Worm (Caenorhabditis elegans) whole organism, L3 larva: ENCODE data around the gene C27F2.6.
A peak's percentile ranks its signal among the peaks of the same experiment; 100 is the strongest.

ENCODE experiments used
- R02D3.7 ChIP-seq: fragments of 150-350 bp; optimal IDR thresholded peaks from 2 replicates; lab custom pipeline; 2014; ENCODE audit warnings: missing biosample characterization, missing genetic modification characterization
- ZK546.5 ChIP-seq: sonication (generic microtip); optimal IDR thresholded peaks from 2 replicates; lab custom pipeline; 2017; ENCODE audit warnings: missing biosample characterization, missing genetic modification characterization
- aly-2 ChIP-seq: fragments of 150-350 bp; optimal IDR thresholded peaks from 2 replicates; lab custom pipeline; 2014; ENCODE audit warnings: missing biosample characterization, missing genetic modification characterization
- ama-1 ChIP-seq: fragments of 150-350 bp; optimal IDR thresholded peaks from 2 replicates; lab custom pipeline; 2018
- ceh-16 ChIP-seq: sonication (generic microtip); optimal IDR thresholded peaks from 2 replicates; lab custom pipeline; 2017; ENCODE audit warnings: missing biosample characterization, missing genetic modification characterization
- ceh-28 ChIP-seq: fragments of 150-350 bp; optimal IDR thresholded peaks from 2 replicates; lab custom pipeline; 2014; ENCODE audit warnings: missing biosample characterization, missing genetic modification reagents, missing genetic modification characterization
- ceh-82 ChIP-seq: fragments of 150-350 bp; optimal IDR thresholded peaks from 2 replicates; lab custom pipeline; 2014; ENCODE audit warnings: missing biosample characterization, missing genetic modification characterization
- ceh-9 ChIP-seq: sonication (generic microtip); optimal IDR thresholded peaks from 2 replicates; lab custom pipeline; 2018; ENCODE audit warnings: missing biosample characterization, missing genetic modification characterization
- egl-5 ChIP-seq: fragments of 150-350 bp; optimal IDR thresholded peaks from 2 replicates; lab custom pipeline; 2017; ENCODE audit warnings: missing biosample characterization, missing genetic modification reagents, missing genetic modification characterization, inconsistent platforms
- elt-1 ChIP-seq: fragments of 150-350 bp; optimal IDR thresholded peaks from 2 replicates; lab custom pipeline; 2014; ENCODE audit warnings: missing biosample characterization, missing genetic modification characterization
- elt-3 ChIP-seq, 3 experiments: fragments of 150-350 bp in 1 of 3; sonication (generic microtip) in 2 of 3; optimal IDR thresholded peaks; 2 replicates in 2 of 3; 4 replicates in 1 of 3; lab custom pipeline; 2014 to 2017; ENCODE audit warnings: missing biosample characterization in 3 of 3, missing genetic modification characterization in 3 of 3
- eor-1 ChIP-seq, 2 experiments: fragments of 150-350 bp; optimal IDR thresholded peaks; 2 replicates each; lab custom pipeline; 2014 to 2018; ENCODE audit warnings: missing biosample characterization in 2 of 2, missing genetic modification characterization in 2 of 2
- fkh-10 ChIP-seq: sonication (generic microtip); optimal IDR thresholded peaks from 2 replicates; lab custom pipeline; 2017; ENCODE audit warnings: missing biosample characterization, missing genetic modification reagents, missing genetic modification characterization
- fos-1 ChIP-seq: fragments of 150-350 bp; optimal IDR thresholded peaks from 2 replicates; lab custom pipeline; 2014; ENCODE audit warnings: missing biosample characterization, missing genetic modification characterization
- jun-1 ChIP-seq: fragments of 150-350 bp; optimal IDR thresholded peaks from 2 replicates; lab custom pipeline; 2014; ENCODE audit warnings: missing biosample characterization, missing genetic modification reagents, missing genetic modification characterization
- lin-15B ChIP-seq: fragments of 150-350 bp; optimal IDR thresholded peaks from 2 replicates; lab custom pipeline; 2014; ENCODE audit warnings: missing biosample characterization, missing genetic modification characterization
- lsy-12 ChIP-seq: sonication (generic microtip); optimal IDR thresholded peaks from 2 replicates; lab custom pipeline; 2016; ENCODE audit warnings: mild to moderate bottlenecking, missing genetic modification characterization, missing compliant biosample characterization
- mdl-1 ChIP-seq: fragments of 150-350 bp; optimal IDR thresholded peaks from 2 replicates; lab custom pipeline; 2014; ENCODE audit warnings: missing biosample characterization, missing genetic modification characterization
- mml-1 ChIP-seq: fragments of 150-350 bp; sonication (generic microtip); optimal IDR thresholded peaks from 3 replicates; lab custom pipeline; 2014; ENCODE audit warnings: missing biosample characterization, missing genetic modification characterization
- nfya-1 ChIP-seq: sonication (generic microtip); optimal IDR thresholded peaks from 2 replicates; lab custom pipeline; 2017; ENCODE audit warnings: missing genetic modification characterization, mild to moderate bottlenecking, missing compliant biosample characterization, antibody characterized with exemption, moderate library complexity; ENCODE audit not compliant: insufficient read depth
- nhr-11 ChIP-seq: fragments of 150-350 bp; optimal IDR thresholded peaks from 2 replicates; lab custom pipeline; 2014; ENCODE audit warnings: missing biosample characterization, missing genetic modification characterization
- nhr-12 ChIP-seq: fragments of 150-350 bp; optimal IDR thresholded peaks from 2 replicates; lab custom pipeline; 2014; ENCODE audit warnings: missing biosample characterization, missing genetic modification characterization
- nhr-23 ChIP-seq: fragments of 150-350 bp; optimal IDR thresholded peaks from 2 replicates; lab custom pipeline; 2014; ENCODE audit warnings: missing biosample characterization, missing genetic modification reagents, missing genetic modification characterization
- nhr-237 ChIP-seq: fragments of 150-350 bp; optimal IDR thresholded peaks from 2 replicates; lab custom pipeline; 2014; ENCODE audit warnings: missing biosample characterization, missing genetic modification characterization
- nhr-25 ChIP-seq: sonication (generic microtip); optimal IDR thresholded peaks from 2 replicates; lab custom pipeline; 2017; ENCODE audit warnings: missing biosample characterization, missing genetic modification characterization
- nhr-28 ChIP-seq: fragments of 150-350 bp; optimal IDR thresholded peaks from 2 replicates; lab custom pipeline; 2014; ENCODE audit warnings: missing biosample characterization, missing genetic modification characterization
- nhr-67 ChIP-seq: fragments of 150-350 bp; optimal IDR thresholded peaks from 2 replicates; lab custom pipeline; 2014; ENCODE audit warnings: missing biosample characterization, missing genetic modification characterization
- nhr-76 ChIP-seq: fragments of 150-350 bp; sonication (generic microtip); optimal IDR thresholded peaks from 5 replicates; lab custom pipeline; 2014; ENCODE audit warnings: missing biosample characterization, missing genetic modification characterization
- nhr-77 ChIP-seq: fragments of 150-350 bp; optimal IDR thresholded peaks from 2 replicates; lab custom pipeline; 2014; ENCODE audit warnings: missing biosample characterization, missing genetic modification characterization
- pha-4 ChIP-seq: fragments of 150-350 bp; optimal IDR thresholded peaks from 2 replicates; lab custom pipeline; 2014; ENCODE audit warnings: missing biosample characterization, missing genetic modification reagents, missing genetic modification characterization
- pqm-1 ChIP-seq: fragments of 150-350 bp; optimal IDR thresholded peaks from 2 replicates; lab custom pipeline; 2017; ENCODE audit warnings: missing biosample characterization, missing genetic modification characterization, inconsistent platforms
- sea-2 ChIP-seq: fragments of 150-350 bp; sonication (generic microtip); optimal IDR thresholded peaks from 4 replicates; lab custom pipeline; 2014; ENCODE audit warnings: missing biosample characterization, missing genetic modification reagents, missing genetic modification characterization
- snpc-4 ChIP-seq: fragments of 150-350 bp; optimal IDR thresholded peaks from 2 replicates; lab custom pipeline; 2014; ENCODE audit warnings: missing biosample characterization, missing genetic modification characterization
- tbx-2 ChIP-seq: sonication (generic microtip); optimal IDR thresholded peaks from 2 replicates; lab custom pipeline; 2016; ENCODE audit warnings: mild to moderate bottlenecking, missing genetic modification characterization, missing compliant biosample characterization
- unc-62 ChIP-seq: fragments of 150-350 bp; sonication (generic microtip); optimal IDR thresholded peaks from 4 replicates; lab custom pipeline; 2014; ENCODE audit warnings: missing biosample characterization, missing genetic modification reagents, missing genetic modification characterization
- zag-1 ChIP-seq: fragments of 150-350 bp; optimal IDR thresholded peaks from 2 replicates; lab custom pipeline; 2014; ENCODE audit warnings: missing biosample characterization, missing genetic modification characterization
- ztf-11 ChIP-seq: fragments of 150-350 bp; optimal IDR thresholded peaks from 2 replicates; lab custom pipeline; 2014; ENCODE audit warnings: missing biosample characterization, missing genetic modification characterization
- ztf-4 ChIP-seq: fragments of 150-350 bp; optimal IDR thresholded peaks from 2 replicates; lab custom pipeline; 2014; ENCODE audit warnings: missing biosample characterization, missing genetic modification characterization

C27F2.6 gene

ce11 chrIII:5004621-5005020 lies 24.4 kb upstream of the C27F2.6 start, which contains the start of gene R144.6:
Gene R144.6 (minus strand): TSS chrIII:5004721.
- no peak for TF ChIP-seq elt-3 (tag; optimal IDR thresholded peaks at IDR 0.05; lab: Kevin White, UChicago)
- no peak for TF ChIP-seq ama-1 (lab: Kevin White, UChicago)
- no peak for TF ChIP-seq nhr-76 (tag; lab: Kevin White, UChicago)
- TF ChIP-seq lin-15B (tag; lab: Kevin White, UChicago): no peak
- no peak for TF ChIP-seq nfya-1
- no peak for TF ChIP-seq fkh-10 (GFP tag; lab: Kevin White, UChicago)
- TF ChIP-seq nhr-25 (tag; lab: Kevin White, UChicago): no peak
- no peak for TF ChIP-seq eor-1 (tag; optimal IDR thresholded peaks at IDR 0.05; lab: Kevin White, UChicago)
- no peak for TF ChIP-seq zag-1
- no peak for TF ChIP-seq ceh-9 (tag; lab: Kevin White, UChicago)
- no peak for TF ChIP-seq fos-1
- TF ChIP-seq aly-2 (tag; lab: Kevin White, UChicago): no peak

ce11 chrIII:5002231-5002630 lies 22.0 kb upstream of the C27F2.6 start, which contains the start of gene R144.10:
Gene R144.10 (minus strand): TSS chrIII:5002331.
- TF ChIP-seq elt-1 (tag; lab: Kevin White, UChicago) (no peak), lsy-12 (no peak), lin-15B (tag; lab: Kevin White, UChicago) (no peak), nhr-11 (tag; lab: Kevin White, UChicago) (no peak), tbx-2 (no peak), pha-4 (tag; lab: Kevin White, UChicago) (no peak), ceh-16 (no peak), nhr-77 (tag; lab: Kevin White, UChicago) (no peak), nhr-28 (tag; lab: Kevin White, UChicago) (no peak), mml-1 (tag; lab: Kevin White, UChicago) (no peak), snpc-4 (no peak), jun-1 (tag; lab: Kevin White, UChicago) (no peak), mdl-1 (tag; lab: Kevin White, UChicago) (no peak), unc-62 (GFP tag; lab: Kevin White, UChicago) (no peak), R02D3.7 (tag; lab: Kevin White, UChicago) (no peak)
- TF ChIP-seq, all 47 proteins: peak for 0

DNA sequence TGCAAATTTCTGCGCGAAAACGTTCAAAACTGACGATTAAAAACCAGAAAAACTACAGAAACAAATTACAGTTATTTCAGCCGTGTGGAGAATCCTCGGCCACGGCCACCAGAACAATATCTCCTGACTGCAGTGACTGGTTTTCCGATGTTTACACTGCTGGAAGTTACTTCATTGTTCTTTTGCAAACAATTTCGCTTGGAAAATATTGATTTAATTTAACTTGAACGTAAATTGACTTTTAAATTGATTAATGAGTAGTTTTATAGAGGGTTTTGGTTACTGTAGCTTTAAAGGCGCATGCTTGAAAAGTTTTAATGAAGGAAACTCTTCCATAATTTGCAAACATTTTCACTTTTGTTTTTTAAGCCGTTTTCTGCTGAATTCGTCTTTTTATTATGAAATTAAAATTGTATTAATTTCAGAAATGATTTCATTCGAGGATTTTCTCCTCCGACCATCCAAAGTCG lies 18.7 kb upstream of the C27F2.6 start, which contains the start of gene smcr-8:
TSS of gene smcr-8 (plus strand) at position 420 of the 470 bp plus-strand sequence.
- TF ChIP-seq nhr-25 (tag; lab: Kevin White, UChicago): no peak
- TF ChIP-seq snpc-4: peak; percentile 2
- peak; percentile 5 for TF ChIP-seq nfya-1
- TF ChIP-seq ceh-16: no peak
- no peak for TF ChIP-seq pha-4 (tag; lab: Kevin White, UChicago)
- TF ChIP-seq ztf-4 (tag; lab: Kevin White, UChicago): no peak

ce11 chrIII:4998111-4998859 lies 18.0 kb upstream of the C27F2.6 start, which contains the start of gene tmem-131:
Gene tmem-131 (minus strand): TSS chrIII:4998161.
- no peak for TF ChIP-seq aly-2 (tag; lab: Kevin White, UChicago)
- TF ChIP-seq lsy-12: no peak
- no peak for TF ChIP-seq ceh-16
- TF ChIP-seq elt-1 (tag; lab: Kevin White, UChicago): no peak
- TF ChIP-seq egl-5 (tag; lab: Kevin White, UChicago): no peak
- TF ChIP-seq nfya-1: peak; percentile 36
- no peak for TF ChIP-seq snpc-4
- TF ChIP-seq pqm-1 (tag; lab: Kevin White, UChicago): no peak
- TF ChIP-seq nhr-77 (tag; lab: Kevin White, UChicago): no peak
- TF ChIP-seq nhr-23 (tag; lab: Kevin White, UChicago): peak; percentile 83
- peak; percentile 91 for TF ChIP-seq nhr-25 (tag; lab: Kevin White, UChicago)
- TF ChIP-seq sea-2 (GFP tag; lab: Kevin White, UChicago): no peak
- no peak for TF ChIP-seq nhr-237 (tag; lab: Kevin White, UChicago)
- TF ChIP-seq ceh-28 (tag; lab: Kevin White, UChicago): peak; percentile 79
- TF ChIP-seq jun-1 (tag; lab: Kevin White, UChicago): no peak

DNA sequence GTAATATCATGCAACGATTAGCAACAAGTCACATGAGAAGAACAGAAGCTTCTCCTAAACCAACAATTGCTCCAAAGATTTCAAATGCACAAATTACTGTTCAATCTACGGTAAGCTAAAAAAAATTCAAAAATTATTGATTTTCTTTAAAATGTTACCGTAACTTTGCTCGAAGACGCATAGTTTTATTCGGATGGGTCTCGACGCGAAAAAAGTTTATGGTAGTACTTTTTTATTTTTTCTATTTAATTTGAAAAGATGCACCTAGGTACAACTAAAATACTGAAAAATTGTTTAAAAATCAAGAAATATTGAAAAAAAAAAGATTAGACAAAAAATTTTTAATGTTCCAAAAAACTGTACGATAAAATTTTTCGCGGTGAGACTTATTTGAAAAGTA lies 7.4 kb upstream of the C27F2.6 start:
- TF ChIP-seq nhr-67 (tag; lab: Kevin White, UChicago) (no peak), ztf-11 (no peak), pha-4 (tag; lab: Kevin White, UChicago) (no peak), eor-1 (tag; optimal IDR thresholded peaks at IDR 0.05; lab: Kevin White, UChicago) (no peak), ceh-82 (no peak), mdl-1 (tag; lab: Kevin White, UChicago) (no peak), nhr-11 (tag; lab: Kevin White, UChicago) (no peak), tbx-2 (no peak), ZK546.5 (tag; lab: Kevin White, UChicago) (no peak), nhr-12 (no peak)
